Worm (Caenorhabditis elegans): Measurements from ENCODE around the gene F36G9.7.

F36G9.7 gene

DNA sequence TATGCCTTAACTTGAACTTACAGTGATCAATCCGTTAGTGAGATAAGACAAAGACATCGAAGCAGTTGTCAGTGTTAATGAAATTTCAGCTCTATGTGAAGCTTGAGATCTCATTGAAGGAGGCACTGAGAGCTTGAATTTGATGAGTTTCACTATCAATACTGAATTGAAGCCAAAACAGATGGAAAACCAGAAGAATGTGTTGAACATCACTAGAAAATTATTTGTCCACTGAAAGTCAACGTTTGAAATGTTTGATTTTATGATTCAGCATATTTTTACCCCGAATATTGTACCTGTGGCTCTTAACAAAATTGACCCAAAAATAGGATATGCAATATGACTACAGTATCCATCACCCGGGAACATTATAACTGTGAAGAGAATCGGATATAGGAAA lies 1.3 kb upstream of the F36G9.7 start:
- TF ChIP-seq gmeb-2 (tag; optimal IDR thresholded peaks at IDR 0.05) (no peak), dmd-4 (tag; optimal IDR thresholded peaks at IDR 0.05; ENCODE audit: borderline replicate concordance) (no peak), T23F11.4 (GFP tag; optimal IDR thresholded peaks at IDR 0.05) (no peak), ceh-9 (tag; optimal IDR thresholded peaks at IDR 0.05) (no peak), sox-2 (GFP tag; IDR thresholded peaks at IDR 0.05) (no peak), pax-1 (tag; optimal IDR thresholded peaks at IDR 0.05) (no peak), pag-3 (tag; optimal IDR thresholded peaks at IDR 0.05; ENCODE audit: borderline replicate concordance) (no peak), ref-2 (tag; optimal IDR thresholded peaks at IDR 0.05) (no peak), ceh-30 (tag; optimal IDR thresholded peaks at IDR 0.05) (no peak), ets-4 (tag; optimal IDR thresholded peaks at IDR 0.05) (no peak), elt-4 (tag; optimal IDR thresholded peaks at IDR 0.05) (no peak), ceh-48 (tag; optimal IDR thresholded peaks at IDR 0.05) (no peak), hlh-30 (tag; optimal IDR thresholded peaks at IDR 0.05; ENCODE audit: insufficient read depth) (no peak), Y22D7AL.16 (tag; optimal IDR thresholded peaks at IDR 0.05) (no peak), F13H6.1 (tag; optimal IDR thresholded peaks at IDR 0.05) (no peak), hlh-8 (tag; optimal IDR thresholded peaks at IDR 0.05) (no peak), tbx-7 (tag; optimal IDR thresholded peaks at IDR 0.05) (no peak), ttx-3 (tag; optimal IDR thresholded peaks at IDR 0.05) (no peak), C08G9.2 (tag; optimal IDR thresholded peaks at IDR 0.05) (no peak)

DNA sequence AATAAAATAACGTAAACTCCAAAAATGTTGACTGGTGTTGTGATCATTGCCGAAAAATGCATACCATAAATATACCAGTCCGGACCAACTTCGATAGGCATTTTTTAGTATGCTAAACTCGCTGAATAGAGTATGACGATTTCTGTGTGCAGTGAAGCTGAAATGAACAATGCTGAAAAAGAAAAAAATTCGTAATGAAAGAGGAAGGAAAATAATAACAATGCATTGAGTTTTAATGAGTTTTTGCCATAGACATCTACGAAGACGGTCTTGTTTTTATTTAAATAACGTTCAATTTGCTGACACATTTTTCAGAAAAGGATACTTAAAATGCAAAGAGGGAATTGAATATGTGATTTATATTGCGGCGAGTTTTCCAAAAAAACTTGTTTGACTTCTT lies 2.0 kb downstream of the F36G9.7 start, which contains the start of gene sri-1:
sri-1 (minus strand) TSS at position 101 of the 400 bp plus-strand sequence.
- TF ChIP-seq pros-1 (tag; optimal IDR thresholded peaks at IDR 0.05) (no peak), ahr-1 (tag; optimal IDR thresholded peaks at IDR 0.05) (no peak), ceh-24 (tag; optimal IDR thresholded peaks at IDR 0.05) (no peak), eyg-1 (tag; optimal IDR thresholded peaks at IDR 0.05) (no peak), ceh-19 (GFP tag; optimal IDR thresholded peaks at IDR 0.05) (no peak), sox-4 (tag; optimal IDR thresholded peaks at IDR 0.05) (no peak), ceh-45 (GFP tag; IDR thresholded peaks at IDR 0.05) (no peak), K02D7.2 (tag; optimal IDR thresholded peaks at IDR 0.05) (no peak), ets-4 (tag; optimal IDR thresholded peaks at IDR 0.05) (no peak), ceh-22 (tag; optimal IDR thresholded peaks at IDR 0.05) (no peak), ama-1 (optimal IDR thresholded peaks at IDR 0.05) (no peak), pax-1 (tag; optimal IDR thresholded peaks at IDR 0.05) (no peak), madf-2 (tag; optimal IDR thresholded peaks at IDR 0.05) (no peak)

ce11 chrV:15965114-15965513 lies 4.4 kb downstream of the F36G9.7 start, which contains the start of gene sri-2:
Gene sri-2, minus strand, starts transcription at chrV:15965214.
- TF ChIP-seq ceh-18 (tag; optimal IDR thresholded peaks at IDR 0.05) (no peak), nhr-11 (tag; optimal IDR thresholded peaks at IDR 0.05) (no peak), sox-4 (tag; optimal IDR thresholded peaks at IDR 0.05) (no peak), rnt-1 (tag; optimal IDR thresholded peaks at IDR 0.05) (no peak), ceh-45 (GFP tag; IDR thresholded peaks at IDR 0.05) (no peak), pros-1 (tag; optimal IDR thresholded peaks at IDR 0.05) (no peak), che-1 (tag; optimal IDR thresholded peaks at IDR 0.05) (no peak), ref-2 (tag; optimal IDR thresholded peaks at IDR 0.05) (no peak), ceh-19 (GFP tag; optimal IDR thresholded peaks at IDR 0.05) (no peak), pax-1 (tag; optimal IDR thresholded peaks at IDR 0.05) (no peak)

ce11 chrV:15959456-15959855 lies 10.1 kb downstream of the F36G9.7 start:
- no peak for TF ChIP-seq gmeb-2 (tag; optimal IDR thresholded peaks at IDR 0.05)
- no peak for TF ChIP-seq nhr-11 (tag; optimal IDR thresholded peaks at IDR 0.05)
- no peak for TF ChIP-seq unc-42 (tag; optimal IDR thresholded peaks at IDR 0.05)
- TF ChIP-seq nfya-1 (tag; optimal IDR thresholded peaks at IDR 0.05) = no peak
- TF ChIP-seq nhr-232 (tag; optimal IDR thresholded peaks at IDR 0.05) = no peak
- TF ChIP-seq dve-1 (tag; optimal IDR thresholded peaks at IDR 0.05) = no peak

All from whole organism, late embryonic.